Fruit fly (Drosophila melanogaster): Measurements from ENCODE around the gene Kaz.

- peak; percentile 33 for TF ChIP-seq Snoo (tag; optimal IDR thresholded peaks at IDR 0.05)
- no peak for TF ChIP-seq rn (GFP tag; IDR thresholded peaks at IDR 0.05)
Observed at dm6 chr3R:24870389-24871048, 40.8 kb upstream of the Kaz start, which contains the start of gene CycB3.

All from whole organism, pupa.